Fruit fly (Drosophila melanogaster) whole organism, embryonic: Measurements from ENCODE around the gene Rpt6.

Experiments
- Atf6 ChIP-seq: fragments of 200-800 bp; sonication (Bioruptor generic); IDR thresholded peaks from 2 replicates; pipeline ENCODE4 v1.3.6; 2022; ENCODE audit warnings: missing biosample characterization, missing genetic modification characterization
- CG11504 ChIP-seq: fragments of 200-800 bp; sonication (Bioruptor generic); optimal IDR thresholded peaks from 3 replicates; lab custom pipeline; 2019; ENCODE audit warnings: missing biosample characterization, mild to moderate bottlenecking, missing genetic modification characterization, moderate library complexity
- CG12769 ChIP-seq: fragments of 200-800 bp; sonication (Bioruptor generic); optimal IDR thresholded peaks from 2 replicates; lab custom pipeline; 2019; ENCODE audit warnings: missing biosample characterization, mild to moderate bottlenecking, missing genetic modification characterization, moderate library complexity
- CG13296 ChIP-seq: fragments of 200-800 bp; sonication (Bioruptor generic); optimal IDR thresholded peaks from 3 replicates; lab custom pipeline; 2018; ENCODE audit warnings: missing biosample characterization, mild to moderate bottlenecking, missing genetic modification characterization
- CG14710 ChIP-seq: fragments of 200-800 bp; sonication (Bioruptor generic); optimal IDR thresholded peaks from 3 replicates; lab custom pipeline; 2019; ENCODE audit warnings: missing biosample characterization, mild to moderate bottlenecking, missing genetic modification characterization, moderate library complexity
- CG15011 ChIP-seq: fragments of 200-800 bp; sonication (Bioruptor generic); optimal IDR thresholded peaks from 3 replicates; lab custom pipeline; 2018; ENCODE audit warnings: missing biosample characterization, mild to moderate bottlenecking, missing genetic modification characterization
- CG15514 ChIP-seq: fragments of 200-800 bp; sonication (Bioruptor generic); optimal IDR thresholded peaks from 3 replicates; lab custom pipeline; 2017; ENCODE audit warnings: missing biosample characterization, missing genetic modification characterization, mild to moderate bottlenecking, moderate library complexity, missing genetic modification reagents
- CG17359 ChIP-seq: fragments of 200-800 bp; sonication (Bioruptor generic); optimal IDR thresholded peaks from 3 replicates; lab custom pipeline; 2018; ENCODE audit warnings: missing biosample characterization, mild to moderate bottlenecking, missing genetic modification characterization, moderate library complexity
- CG17912 ChIP-seq: fragments of 200-800 bp; sonication (Bioruptor generic); optimal IDR thresholded peaks from 2 replicates; lab custom pipeline; 2018; ENCODE audit warnings: missing biosample characterization, mild to moderate bottlenecking, missing genetic modification characterization
- CG18011 ChIP-seq: fragments of 200-800 bp; sonication (Bioruptor generic); optimal IDR thresholded peaks from 2 replicates; lab custom pipeline; 2017; ENCODE audit warnings: missing biosample characterization, missing genetic modification characterization, mild to moderate bottlenecking, moderate library complexity, missing genotype
- CG1832 ChIP-seq: fragments of 200-800 bp; sonication (Bioruptor generic); optimal IDR thresholded peaks from 2 replicates; lab custom pipeline; 2017; ENCODE audit warnings: missing biosample characterization, mild to moderate bottlenecking, missing genetic modification characterization, inconsistent platforms
- CG2116 ChIP-seq: fragments of 200-800 bp; sonication (Bioruptor generic); optimal IDR thresholded peaks from 3 replicates; lab custom pipeline; 2018; ENCODE audit warnings: missing biosample characterization, mild to moderate bottlenecking, missing genetic modification characterization
- CG2120 ChIP-seq: fragments of 200-800 bp; sonication (Bioruptor generic); optimal IDR thresholded peaks from 3 replicates; lab custom pipeline; 2016; ENCODE audit warnings: missing biosample characterization, missing genetic modification characterization
- CG31441 ChIP-seq: fragments of 200-800 bp; sonication (Bioruptor generic); IDR thresholded peaks from 2 replicates; pipeline ENCODE4 v1.3.6; 2022; ENCODE audit warnings: missing biosample characterization, missing genetic modification characterization
- CG3163 ChIP-seq: fragments of 200-800 bp; sonication (Bioruptor generic); optimal IDR thresholded peaks from 3 replicates; lab custom pipeline; 2016; ENCODE audit warnings: missing biosample characterization, missing genetic modification characterization
- CG4328 ChIP-seq: fragments of 200-800 bp; sonication (Bioruptor generic); optimal IDR thresholded peaks from 3 replicates; lab custom pipeline; 2017; ENCODE audit warnings: missing biosample characterization, missing genetic modification reagents, missing genetic modification characterization
- CG4820 ChIP-seq: fragments of 200-800 bp; sonication (Bioruptor generic); optimal IDR thresholded peaks from 3 replicates; lab custom pipeline; 2016; ENCODE audit warnings: missing biosample characterization, missing genetic modification characterization
- CG7839 ChIP-seq: fragments of 200-800 bp; sonication (Bioruptor generic); optimal IDR thresholded peaks from 3 replicates; lab custom pipeline; 2018; ENCODE audit warnings: missing biosample characterization, mild to moderate bottlenecking, missing genetic modification characterization, moderate library complexity
- CG9215 ChIP-seq: fragments of 200-800 bp; sonication (Bioruptor generic); IDR thresholded peaks from 2 replicates; pipeline ENCODE4 v1.3.6; 2022; ENCODE audit warnings: missing biosample characterization, missing genetic modification characterization
- CTCF ChIP-seq: fragments of 200-800 bp; sonication (Bioruptor generic); optimal IDR thresholded peaks from 2 replicates; lab custom pipeline; 2017; ENCODE audit warnings: missing biosample characterization, mild to moderate bottlenecking, missing genetic modification characterization, moderate library complexity
- Chrac-16 ChIP-seq: fragments of 200-800 bp; sonication (Bioruptor generic); optimal IDR thresholded peaks from 3 replicates; lab custom pipeline; 2016; ENCODE audit warnings: missing biosample characterization, missing genetic modification characterization
- Dbx ChIP-seq: fragments of 200-800 bp; sonication (Bioruptor generic); IDR thresholded peaks from 3 replicates; pipeline ENCODE4 v1.3.6; 2022; ENCODE audit warnings: missing biosample characterization, missing genetic modification characterization
- HHEX ChIP-seq: fragments of 200-800 bp; sonication (Bioruptor generic); optimal IDR thresholded peaks from 3 replicates; lab custom pipeline; 2017; ENCODE audit warnings: missing biosample characterization, mild to moderate bottlenecking, missing genetic modification characterization, missing genetic modification reagents
- Hand ChIP-seq: fragments of 200-800 bp; sonication (Bioruptor generic); optimal IDR thresholded peaks from 2 replicates; lab custom pipeline; 2017; ENCODE audit warnings: mild to moderate bottlenecking, missing biosample characterization, missing genetic modification reagents, missing genetic modification characterization
- Max ChIP-seq: fragments of 200-800 bp; sonication (Bioruptor generic); optimal IDR thresholded peaks from 2 replicates; lab custom pipeline; 2016; ENCODE audit warnings: missing biosample characterization, mild to moderate bottlenecking, missing genetic modification characterization
- Stat92E ChIP-seq, 3 experiments: fragments of >200 bp in 2 of 3; fragments of 200-800 bp in 1 of 3; sonication (Bioruptor generic) in 1 of 3; optimal IDR thresholded peaks; 2 replicates each; lab custom pipeline; 2017 to 2019; ENCODE audit warnings: missing biosample characterization in 3 of 3, missing genetic modification characterization in 3 of 3, mild to moderate bottlenecking in 1 of 3, moderate library complexity in 1 of 3
- Xbp1 ChIP-seq: fragments of 200-800 bp; sonication (Bioruptor generic); optimal IDR thresholded peaks from 3 replicates; lab custom pipeline; 2016; ENCODE audit warnings: missing biosample characterization, mild to moderate bottlenecking, missing genetic modification characterization
- Xrp1 ChIP-seq: fragments of 200-800 bp; sonication (Bioruptor generic); IDR thresholded peaks from 2 replicates; pipeline ENCODE4 v1.3.6; 2022; ENCODE audit warnings: missing biosample characterization, missing genetic modification characterization
- bbx ChIP-seq: fragments of 200-800 bp; sonication (Bioruptor generic); IDR thresholded peaks from 2 replicates; pipeline ENCODE4 v1.3.6; 2022; ENCODE audit warnings: missing biosample characterization, missing genetic modification characterization; ENCODE audit not compliant: partially characterized antibody
- btn ChIP-seq: fragments of 200-800 bp; sonication (Bioruptor generic); optimal IDR thresholded peaks from 2 replicates; lab custom pipeline; 2016; ENCODE audit warnings: missing biosample characterization, missing genetic modification characterization
- chinmo ChIP-seq: fragments of 200-800 bp; sonication (Bioruptor generic); IDR thresholded peaks from 4 replicates; pipeline ENCODE4 v1.3.6; 2022; ENCODE audit warnings: missing biosample characterization, missing genetic modification characterization; ENCODE audit not compliant: partially characterized antibody
- chn ChIP-seq: fragments of 200-800 bp; sonication (Bioruptor generic); optimal IDR thresholded peaks from 2 replicates; lab custom pipeline; 2016; ENCODE audit warnings: missing biosample characterization, missing genetic modification characterization
- croc ChIP-seq: fragments of 200-800 bp; sonication (Bioruptor generic); conservative IDR thresholded peaks from 3 replicates; pipeline ENCODE4 v1.3.6; 2022; ENCODE audit warnings: missing biosample characterization, missing genetic modification characterization
- disco-r ChIP-seq: fragments of 200-800 bp; sonication (Bioruptor generic); optimal IDR thresholded peaks from 2 replicates; lab custom pipeline; 2016; ENCODE audit warnings: missing biosample characterization, missing genetic modification characterization
- ems ChIP-seq: fragments of 200-800 bp; sonication (Bioruptor generic); optimal IDR thresholded peaks from 3 replicates; lab custom pipeline; 2016; ENCODE audit warnings: missing biosample characterization, missing genetic modification characterization
- en ChIP-seq: fragments of 200-800 bp; sonication (Bioruptor generic); optimal IDR thresholded peaks from 2 replicates; lab custom pipeline; 2016; ENCODE audit warnings: missing biosample characterization, missing genetic modification characterization
- esg ChIP-seq: fragments of 200-800 bp; sonication (Bioruptor generic); conservative IDR thresholded peaks from 2 replicates; pipeline ENCODE4 v1.3.6; 2022; ENCODE audit warnings: missing biosample characterization, missing genetic modification characterization
- fd102C ChIP-seq: fragments of 200-800 bp; sonication (Bioruptor generic); optimal IDR thresholded peaks from 2 replicates; lab custom pipeline; 2018; ENCODE audit warnings: missing biosample characterization, mild to moderate bottlenecking, missing genetic modification characterization, moderate library complexity
- gcm ChIP-seq: fragments of 200-800 bp; sonication (Bioruptor generic); optimal IDR thresholded peaks from 2 replicates; lab custom pipeline; 2019; ENCODE audit warnings: missing biosample characterization, mild to moderate bottlenecking, missing genetic modification characterization, moderate library complexity
- gt ChIP-seq: fragments of 200-800 bp; sonication (Bioruptor generic); IDR thresholded peaks from 2 replicates; pipeline ENCODE4 v1.3.6; 2022; ENCODE audit warnings: missing biosample characterization, missing genetic modification characterization
- hkb ChIP-seq, 2 experiments: fragments of 200-800 bp in 1 of 2; fragments of >200 bp in 1 of 2; sonication (Bioruptor generic) in 1 of 2; IDR thresholded peaks in 1 of 2; optimal IDR thresholded peaks in 1 of 2; 2 replicates each; pipeline versions ENCODE4 v1.3.6 to Lab custom; 2017 to 2022; ENCODE audit warnings: missing biosample characterization in 1 of 2, missing genetic modification characterization in 1 of 2
- jing ChIP-seq: fragments of 200-800 bp; sonication (Bioruptor generic); optimal IDR thresholded peaks from 2 replicates; lab custom pipeline; 2018; ENCODE audit warnings: missing biosample characterization, mild to moderate bottlenecking, missing genetic modification characterization
- run ChIP-seq: fragments of 200-800 bp; sonication (Bioruptor generic); optimal IDR thresholded peaks from 3 replicates; lab custom pipeline; 2018; ENCODE audit warnings: missing biosample characterization, mild to moderate bottlenecking, missing genetic modification characterization
- sens ChIP-seq: fragments of 200-800 bp; sonication (Bioruptor generic); peaks from one replicate; lab custom pipeline; 2016; ENCODE audit warnings: missing biosample characterization, missing genetic modification characterization
- tll ChIP-seq, 2 experiments: fragments of 200-800 bp in 1 of 2; fragments of >200 bp in 1 of 2; sonication (Bioruptor generic) in 1 of 2; optimal IDR thresholded peaks; 2 replicates each; lab custom pipeline; 2017 to 2019; ENCODE audit warnings: missing biosample characterization in 2 of 2, missing genetic modification characterization in 2 of 2, mild to moderate bottlenecking in 1 of 2, moderate library complexity in 1 of 2
- toy ChIP-seq: fragments of 200-800 bp; sonication (Bioruptor generic); IDR thresholded peaks from 2 replicates; pipeline ENCODE4 v1.3.6; 2022; ENCODE audit warnings: missing biosample characterization, missing genetic modification characterization
- ttk ChIP-seq: fragments of 200-800 bp; sonication (Bioruptor generic); IDR thresholded peaks from 2 replicates; pipeline ENCODE4 v2.1.2; 2022; ENCODE audit warnings: missing biosample characterization, missing genetic modification characterization
- twi ChIP-seq: fragments of 200-800 bp; optimal IDR thresholded peaks from 2 replicates; lab custom pipeline; 2019; ENCODE audit warnings: missing biosample characterization, mild to moderate bottlenecking, missing genetic modification characterization, moderate library complexity
- vfl ChIP-seq: fragments of 200-800 bp; sonication (Bioruptor generic); optimal IDR thresholded peaks from 2 replicates; lab custom pipeline; 2016; ENCODE audit warnings: missing biosample characterization, missing genetic modification characterization

The Rpt6 gene

DNA sequence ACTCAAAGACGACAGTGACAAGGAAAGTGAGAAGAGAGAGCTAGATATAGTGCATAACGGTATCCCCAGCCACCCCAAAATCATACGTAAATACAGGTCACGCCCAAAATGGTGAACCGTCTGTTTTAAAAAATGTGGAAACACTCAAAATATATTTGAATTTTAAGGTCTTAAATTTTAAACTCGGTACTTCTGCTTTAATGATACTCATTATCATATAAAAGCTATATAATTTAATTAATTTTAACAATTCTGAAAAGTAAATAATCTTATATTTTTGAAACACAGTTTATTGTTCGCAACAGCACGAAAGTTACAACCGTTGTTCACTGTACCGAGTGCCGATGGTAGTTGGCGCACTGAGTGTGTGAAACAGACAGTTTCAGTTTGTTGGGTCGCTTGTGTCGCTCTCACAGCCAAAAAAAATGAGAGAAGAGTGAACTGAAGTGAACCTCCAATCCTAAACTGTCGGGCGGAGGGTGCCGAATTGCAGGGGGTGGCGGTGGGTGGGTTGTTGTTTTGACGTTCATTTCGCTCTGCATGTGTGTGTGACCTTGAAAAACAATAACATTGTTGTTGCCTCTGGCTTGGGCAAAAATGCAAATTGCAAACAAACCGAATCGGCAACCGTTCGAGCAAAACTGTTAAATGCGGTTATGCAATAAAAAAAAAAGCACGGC, 50.6 kb downstream of the Rpt6 start:
- TF ChIP-seq ttk (GFP tag; lab: Robert Waterston, UW): peak; percentile 83
- peak; percentile 92 for TF ChIP-seq CG31441 (GFP tag; lab: Robert Waterston, UW)
- peak; percentile 92 for TF ChIP-seq HHEX (GFP tag; lab: Kevin White, UChicago)
- peak; percentile 72 for TF ChIP-seq CG18011 (GFP tag; lab: Kevin White, UChicago)
- peak; percentile 83 for TF ChIP-seq CG4820 (GFP tag; lab: Kevin White, UChicago)
- TF ChIP-seq Stat92E (GFP tag; optimal IDR thresholded peaks at IDR 0.05; lab: Kevin White, UChicago): peak in 1 of 3 experiments; percentile 78
- peak; percentile 73 for TF ChIP-seq jing (GFP tag; lab: Kevin White, UChicago)
- TF ChIP-seq CG4328 (GFP tag; lab: Kevin White, UChicago): peak; percentile 92
- TF ChIP-seq Xrp1: peak; percentile 85
- TF ChIP-seq fd102C (GFP tag; lab: Kevin White, UChicago): no peak
- peak; percentile 83 for TF ChIP-seq CG15514
- peak; percentile 51 for TF ChIP-seq CTCF
- TF ChIP-seq chinmo: 0 out of 4 replicates have a peak, but pooled peaks have one; percentile 64
- TF ChIP-seq CG17359 (tag; lab: Kevin White, UChicago): peak; percentile 94
- no peak for TF ChIP-seq CG17912 (GFP tag; lab: Kevin White, UChicago)
- peak; percentile 76 for TF ChIP-seq Max (GFP tag; lab: Kevin White, UChicago)
- no peak for TF ChIP-seq btn
- peak; percentile 93 for TF ChIP-seq Hand (GFP tag; lab: Kevin White, UChicago)
- peak; percentile 89 for TF ChIP-seq CG9215 (GFP tag; lab: Robert Waterston, UW)
- TF ChIP-seq toy (GFP tag; lab: Robert Waterston, UW): no peak
- peak; percentile 85 for TF ChIP-seq run (tag; lab: Kevin White, UChicago)
- TF ChIP-seq CG1832 (GFP tag; lab: Kevin White, UChicago): no peak
- peak; percentile 95 for TF ChIP-seq CG11504 (tag; lab: Kevin White, UChicago)
- TF ChIP-seq bbx: peak; percentile 23; the same call in 1 of the 2 replicates
- TF ChIP-seq sens: peak; percentile 91
- peak; percentile 96 for TF ChIP-seq CG13296 (GFP tag; lab: Kevin White, UChicago)
- TF ChIP-seq esg: peak; percentile 88
- peak; percentile 84 for TF ChIP-seq twi (tag; lab: Kevin White, UChicago)
- TF ChIP-seq gcm (GFP tag; lab: Kevin White, UChicago): peak; percentile 90
- TF ChIP-seq Atf6 (GFP tag; lab: Robert Waterston, UW): peak; percentile 89
- no peak for TF ChIP-seq CG3163 (GFP tag; lab: Kevin White, UChicago)
- peak; percentile 88 for TF ChIP-seq CG15011
- TF ChIP-seq CG2120 (GFP tag; lab: Kevin White, UChicago): peak; percentile 63
- peak; percentile 91 for TF ChIP-seq CG14710 (tag; lab: Kevin White, UChicago)
- peak; percentile 83 for TF ChIP-seq croc (GFP tag; lab: Robert Waterston, UW)
- no peak for TF ChIP-seq hkb (optimal IDR thresholded peaks at IDR 0.05; lab: Kevin White, UChicago)
- peak; percentile 92 for TF ChIP-seq hkb (GFP tag; IDR thresholded peaks at IDR 0.05; lab: Robert Waterston, UW)
- no peak for TF ChIP-seq gt (GFP tag; lab: Robert Waterston, UW)
- peak; percentile 58 for TF ChIP-seq chn (GFP tag; lab: Kevin White, UChicago)
- TF ChIP-seq ems: peak; percentile 45
- TF ChIP-seq en (GFP tag; lab: Kevin White, UChicago): no peak
- peak; percentile 89 for TF ChIP-seq Dbx (GFP tag; lab: Robert Waterston, UW)
- no peak for TF ChIP-seq tll (GFP tag; optimal IDR thresholded peaks at IDR 0.05; lab: Kevin White, UChicago)
- peak; percentile 87 for TF ChIP-seq Chrac-16 (GFP tag; lab: Kevin White, UChicago)
- no peak for TF ChIP-seq disco-r
- TF ChIP-seq Xbp1 (GFP tag; lab: Kevin White, UChicago): peak; percentile 85
- TF ChIP-seq vfl (GFP tag; lab: Kevin White, UChicago): peak; percentile 34
- peak; percentile 96 for TF ChIP-seq CG7839
- peak; percentile 82 for TF ChIP-seq CG12769 (tag; lab: Kevin White, UChicago)
- TF ChIP-seq CG2116 (GFP tag; lab: Kevin White, UChicago): peak; percentile 43
